Worm (Caenorhabditis elegans) whole organism, L1 larva: Measurements from ENCODE around the gene C24D10.4.

Experiments
- C34B4.2 ChIP-seq: sonication (generic microtip); optimal IDR thresholded peaks from 2 replicates; lab custom pipeline; 2017; ENCODE audit warnings: mild to moderate bottlenecking, missing genetic modification characterization, missing compliant biosample characterization
- F16B12.6 ChIP-seq: fragments of 150-350 bp; optimal IDR thresholded peaks from 2 replicates; lab custom pipeline; 2014; ENCODE audit warnings: missing biosample characterization, missing genetic modification characterization
- Y116A8C.19 ChIP-seq: sonication (generic microtip); optimal IDR thresholded peaks from 2 replicates; lab custom pipeline; 2016; ENCODE audit warnings: missing compliant biosample characterization, missing genetic modification characterization, borderline replicate concordance
- aha-1 ChIP-seq: fragments of 150-350 bp; optimal IDR thresholded peaks from 2 replicates; lab custom pipeline; 2014; ENCODE audit warnings: missing biosample characterization, missing genetic modification characterization
- blmp-1 ChIP-seq: fragments of 150-350 bp; optimal IDR thresholded peaks from 2 replicates; lab custom pipeline; 2014; ENCODE audit warnings: missing biosample characterization, missing genetic modification characterization
- ceh-8 ChIP-seq: fragments of 200-800 bp; sonication (Bioruptor generic); optimal IDR thresholded peaks from 2 replicates; lab custom pipeline; 2018; ENCODE audit warnings: mild to moderate bottlenecking, missing genetic modification characterization, moderate library complexity, missing compliant biosample characterization
- ces-1 ChIP-seq: fragments of 150-350 bp; optimal IDR thresholded peaks from 2 replicates; lab custom pipeline; 2014; ENCODE audit warnings: missing biosample characterization, missing genetic modification reagents, missing genetic modification characterization
- efl-1 ChIP-seq, 4 experiments: fragments of 150-350 bp; optimal IDR thresholded peaks in 3 of 4; peaks in 1 of 4; 1 replicate in 1 of 4; 2 replicates in 3 of 4; lab custom pipeline; 2014; ENCODE audit warnings: missing biosample characterization in 2 of 4, missing genetic modification characterization in 2 of 4, missing genetic modification reagents in 2 of 4
- efl-3 ChIP-seq: fragments of 200-800 bp; sonication (Bioruptor generic); optimal IDR thresholded peaks from 2 replicates; lab custom pipeline; 2018; ENCODE audit warnings: mild to moderate bottlenecking, missing genetic modification characterization, missing compliant biosample characterization
- elt-2 ChIP-seq: sonication (generic microtip); optimal IDR thresholded peaks from 2 replicates; lab custom pipeline; 2016; ENCODE audit warnings: missing genetic modification characterization, mild to moderate bottlenecking, inconsistent platforms, missing compliant biosample characterization, missing genetic modification reagents
- elt-3 ChIP-seq, 6 experiments: fragments of 150-350 bp in 1 of 6; sonication (generic microtip); optimal IDR thresholded peaks; 2 replicates each; lab custom pipeline; 2017 to 2018; ENCODE audit warnings: missing biosample characterization in 6 of 6, missing genetic modification characterization in 6 of 6, inconsistent platforms in 1 of 6
- fkh-8 ChIP-seq: sonication (generic microtip); optimal IDR thresholded peaks from 2 replicates; lab custom pipeline; 2016; ENCODE audit warnings: mild to moderate bottlenecking, missing genetic modification characterization, missing compliant biosample characterization
- hlh-4 ChIP-seq: sonication (generic microtip); optimal IDR thresholded peaks from 2 replicates; lab custom pipeline; 2016; ENCODE audit warnings: mild to moderate bottlenecking, missing genetic modification characterization, missing compliant biosample characterization
- irx-1 ChIP-seq: sonication (generic microtip); optimal IDR thresholded peaks from 2 replicates; lab custom pipeline; 2016; ENCODE audit warnings: missing genetic modification characterization, missing compliant biosample characterization
- lin-14 ChIP-seq: fragments of 200-800 bp; sonication (Bioruptor generic); optimal IDR thresholded peaks from 2 replicates; lab custom pipeline; 2018; ENCODE audit warnings: mild to moderate bottlenecking, missing genetic modification characterization, moderate library complexity, missing compliant biosample characterization
- lin-39 ChIP-seq: fragments of 150-350 bp; optimal IDR thresholded peaks from 2 replicates; lab custom pipeline; 2014; ENCODE audit warnings: missing biosample characterization, missing genetic modification reagents, missing genetic modification characterization
- lir-3 ChIP-seq: sonication (generic microtip); optimal IDR thresholded peaks from 2 replicates; lab custom pipeline; 2016; ENCODE audit warnings: mild to moderate bottlenecking, missing genetic modification characterization, moderate library complexity, missing compliant biosample characterization; ENCODE audit not compliant: poor library complexity
- lsy-2 ChIP-seq, 2 experiments: fragments of 150-350 bp; optimal IDR thresholded peaks; 2 replicates each; lab custom pipeline; 2014; ENCODE audit warnings: missing biosample characterization in 2 of 2, missing genetic modification characterization in 2 of 2
- mab-9 ChIP-seq: fragments of 200-800 bp; sonication (Bioruptor generic); IDR thresholded peaks from 2 replicates; pipeline ENCODE4 v1.3.6; 2022; ENCODE audit warnings: missing genetic modification reagents, missing genetic modification characterization, missing compliant biosample characterization
- mdl-1 ChIP-seq, 2 experiments: fragments of 150-350 bp; optimal IDR thresholded peaks; 2 replicates each; lab custom pipeline; 2014 to 2017; ENCODE audit warnings: missing biosample characterization in 2 of 2, missing genetic modification characterization in 2 of 2, inconsistent platforms in 1 of 2
- nhr-19 ChIP-seq: fragments of 200-800 bp; sonication (Bioruptor generic); conservative IDR thresholded peaks from 2 replicates; pipeline ENCODE4 v1.3.6; 2022; ENCODE audit warnings: missing genetic modification characterization, missing compliant biosample characterization
- nhr-20 ChIP-seq: sonication (generic microtip); optimal IDR thresholded peaks from 2 replicates; lab custom pipeline; 2016; ENCODE audit warnings: mild to moderate bottlenecking, missing genetic modification characterization, missing compliant biosample characterization
- nhr-47 ChIP-seq: sonication (generic microtip); optimal IDR thresholded peaks from 2 replicates; lab custom pipeline; 2016; ENCODE audit warnings: mild to moderate bottlenecking, missing genetic modification characterization, moderate library complexity, missing compliant biosample characterization
- nhr-76 ChIP-seq: sonication (generic microtip); optimal IDR thresholded peaks from 2 replicates; lab custom pipeline; 2017; ENCODE audit warnings: missing biosample characterization, missing genetic modification characterization
- pax-3 ChIP-seq: fragments of 200-800 bp; sonication (Bioruptor generic); optimal IDR thresholded peaks from 2 replicates; lab custom pipeline; 2018; ENCODE audit warnings: mild to moderate bottlenecking, missing genetic modification characterization, moderate library complexity, missing compliant biosample characterization
- snpc-4 ChIP-seq: fragments of 150-350 bp; optimal IDR thresholded peaks from 2 replicates; lab custom pipeline; 2014; ENCODE audit warnings: missing biosample characterization, missing genetic modification characterization
- sup-37 ChIP-seq: fragments of 200-800 bp; sonication (Bioruptor generic); optimal IDR thresholded peaks from 2 replicates; lab custom pipeline; 2018; ENCODE audit warnings: mild to moderate bottlenecking, missing genetic modification characterization, missing compliant biosample characterization
- swsn-7 ChIP-seq: sonication (generic microtip); optimal IDR thresholded peaks from 2 replicates; lab custom pipeline; 2016; ENCODE audit warnings: missing genetic modification characterization, missing compliant biosample characterization
- tbx-2 ChIP-seq: sonication (generic microtip); optimal IDR thresholded peaks from 2 replicates; lab custom pipeline; 2016; ENCODE audit warnings: missing genetic modification characterization, missing compliant biosample characterization
- tlp-1 ChIP-seq: fragments of 150-350 bp; optimal IDR thresholded peaks from 2 replicates; lab custom pipeline; 2014; ENCODE audit warnings: missing biosample characterization, missing genetic modification characterization
- unc-130 ChIP-seq: fragments of 150-350 bp; optimal IDR thresholded peaks from 2 replicates; lab custom pipeline; 2017; ENCODE audit warnings: missing biosample characterization, missing genetic modification characterization, inconsistent platforms
- unc-62 ChIP-seq: fragments of 150-350 bp; optimal IDR thresholded peaks from 2 replicates; lab custom pipeline; 2014; ENCODE audit warnings: missing biosample characterization, missing genetic modification reagents, missing genetic modification characterization
- unc-86 ChIP-seq: sonication (generic microtip); optimal IDR thresholded peaks from 2 replicates; lab custom pipeline; 2016; ENCODE audit warnings: missing genetic modification characterization, missing compliant biosample characterization
- unc-98 ChIP-seq: fragments of 200-800 bp; sonication (Bioruptor generic); IDR thresholded peaks from 2 replicates; pipeline ENCODE4 v1.3.6; 2022; ENCODE audit warnings: missing genetic modification characterization, missing compliant biosample characterization
- vab-15 ChIP-seq: sonication (generic microtip); optimal IDR thresholded peaks from 2 replicates; lab custom pipeline; 2017; ENCODE audit warnings: missing genotype, mild to moderate bottlenecking, missing genetic modification characterization, missing compliant biosample characterization
- xbp-1 ChIP-seq: sonication (generic microtip); optimal IDR thresholded peaks from 2 replicates; lab custom pipeline; 2016; ENCODE audit warnings: missing genetic modification characterization, missing compliant biosample characterization
- zag-1 ChIP-seq: fragments of 150-350 bp; optimal IDR thresholded peaks from 2 replicates; lab custom pipeline; 2014; ENCODE audit warnings: missing biosample characterization, missing genetic modification characterization
- zip-4 ChIP-seq: fragments of 200-800 bp; sonication (Bioruptor generic); optimal IDR thresholded peaks from 2 replicates; lab custom pipeline; 2018; ENCODE audit warnings: mild to moderate bottlenecking, missing genetic modification characterization, moderate library complexity, missing compliant biosample characterization
- ztf-11 ChIP-seq, 2 experiments: sonication (generic microtip); optimal IDR thresholded peaks; 2 replicates each; lab custom pipeline; 2016 to 2017; ENCODE audit warnings: missing genetic modification characterization in 2 of 2, missing biosample characterization in 1 of 2, missing compliant biosample characterization in 1 of 2

Gene C24D10.4

ce11 chrIV:5121995-5122394 lies 38.3 kb upstream of the C24D10.4 start, which contains the start of gene tkr-3:
Gene tkr-3 (minus strand): TSS chrIV:5122095.
- no peak for TF ChIP-seq ces-1
- TF ChIP-seq efl-3 (GFP tag; lab: Kevin White, UChicago) = no peak
- no peak for TF ChIP-seq sup-37 (GFP tag; lab: Kevin White, UChicago)
- TF ChIP-seq irx-1 (tag; lab: Kevin White, UChicago) = no peak
- TF ChIP-seq nhr-19 (GFP tag; lab: Robert Waterston, UW) = no peak
- TF ChIP-seq lin-39 (tag; lab: Kevin White, UChicago) = no peak
- TF ChIP-seq zag-1 (tag; lab: Kevin White, UChicago) = no peak
- no peak for TF ChIP-seq C34B4.2 (tag; lab: Kevin White, UChicago)

DNA sequence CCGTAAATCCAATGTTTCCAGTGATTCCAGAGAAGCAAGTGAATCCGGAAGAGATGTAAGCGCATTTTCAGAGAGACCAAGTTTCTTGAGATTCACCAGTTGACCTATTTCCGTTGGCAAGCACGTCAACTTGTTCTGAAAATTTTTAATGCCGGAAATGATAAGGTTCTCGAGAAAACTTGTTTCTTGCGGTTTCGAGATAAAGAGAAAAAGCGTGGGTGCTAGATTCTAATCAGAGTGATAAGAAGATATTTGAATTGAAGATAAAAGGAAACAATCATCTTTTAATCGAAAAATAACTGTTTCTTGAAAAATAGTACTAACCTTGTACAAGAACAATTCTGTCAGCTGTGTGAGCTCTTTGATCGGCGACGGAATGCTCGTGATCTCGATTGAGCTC lies 28.5 kb upstream of the C24D10.4 start:
- TF ChIP-seq aha-1 (tag; lab: Kevin White, UChicago) (no peak), ces-1 (no peak), nhr-76 (tag; lab: Kevin White, UChicago) (no peak), efl-1 (optimal IDR thresholded peaks at IDR 0.05; lab: Kevin White, UChicago) (no peak), efl-1 (GFP tag; optimal IDR thresholded peaks at IDR 0.05 in 1 of 2; lab: Kevin White, UChicago) (no peak), mdl-1 (tag; optimal IDR thresholded peaks at IDR 0.05; lab: Kevin White, UChicago) (no peak), zip-4 (GFP tag; lab: Kevin White, UChicago) (no peak), hlh-4 (no peak), nhr-47 (tag; lab: Kevin White, UChicago) (no peak), tbx-2 (tag; lab: Kevin White, UChicago) (no peak), Y116A8C.19 (tag; lab: Kevin White, UChicago) (no peak), swsn-7 (tag; lab: Kevin White, UChicago) (no peak), unc-86 (tag; lab: Kevin White, UChicago) (no peak), elt-2 (peak; percentile 12), snpc-4 (tag; lab: Kevin White, UChicago) (no peak), blmp-1 (tag; lab: Kevin White, UChicago) (peak; percentile 48), efl-3 (GFP tag; lab: Kevin White, UChicago) (no peak), lin-14 (GFP tag; lab: Kevin White, UChicago) (peak; percentile 3), ztf-11 (tag; optimal IDR thresholded peaks at IDR 0.05; lab: Kevin White, UChicago) (no peak), lsy-2 (tag; optimal IDR thresholded peaks at IDR 0.05; lab: Kevin White, UChicago) (no peak), tlp-1 (tag; lab: Kevin White, UChicago) (no peak), zag-1 (tag; lab: Kevin White, UChicago) (no peak), xbp-1 (tag; lab: Kevin White, UChicago) (no peak), lin-39 (tag; lab: Kevin White, UChicago) (no peak), ceh-8 (GFP tag; lab: Kevin White, UChicago) (no peak), unc-130 (tag; lab: Kevin White, UChicago) (no peak), nhr-20 (tag; lab: Kevin White, UChicago) (no peak), mab-9 (GFP tag; lab: Robert Waterston, UW) (no peak), unc-98 (GFP tag; lab: Robert Waterston, UW) (no peak), vab-15 (tag; lab: Kevin White, UChicago) (no peak), F16B12.6 (no peak), fkh-8 (tag; lab: Kevin White, UChicago) (no peak), pax-3 (tag; lab: Kevin White, UChicago) (no peak), elt-3 (tag; optimal IDR thresholded peaks at IDR 0.05; lab: Kevin White, UChicago) (peak in 3 of 6 experiments; percentile 51 to 78 (median 65)), unc-62 (GFP tag; lab: Kevin White, UChicago) (no peak), lir-3 (tag; lab: Kevin White, UChicago) (no peak)
